Fruit fly (Drosophila melanogaster): ENCODE data around the gene CG13367.
A peak's percentile ranks its signal among the peaks of the same experiment; 100 is the strongest.

CG13367 gene

dm6 chrX:618583-618982 lies 26.0 kb upstream of the CG13367 start:
- no peak for TF ChIP-seq Pif1A (GFP tag; optimal IDR thresholded peaks at IDR 0.05)
- 0 out of 3 replicates have a peak, but pooled peaks have one; percentile 32 for TF ChIP-seq CG4496 (GFP tag; IDR thresholded peaks at IDR 0.05)
- no peak for TF ChIP-seq CG14655 (GFP tag; optimal IDR thresholded peaks at IDR 0.05)
- TF ChIP-seq CG8301 (tag; optimal IDR thresholded peaks at IDR 0.05): peak; percentile 1

DNA sequence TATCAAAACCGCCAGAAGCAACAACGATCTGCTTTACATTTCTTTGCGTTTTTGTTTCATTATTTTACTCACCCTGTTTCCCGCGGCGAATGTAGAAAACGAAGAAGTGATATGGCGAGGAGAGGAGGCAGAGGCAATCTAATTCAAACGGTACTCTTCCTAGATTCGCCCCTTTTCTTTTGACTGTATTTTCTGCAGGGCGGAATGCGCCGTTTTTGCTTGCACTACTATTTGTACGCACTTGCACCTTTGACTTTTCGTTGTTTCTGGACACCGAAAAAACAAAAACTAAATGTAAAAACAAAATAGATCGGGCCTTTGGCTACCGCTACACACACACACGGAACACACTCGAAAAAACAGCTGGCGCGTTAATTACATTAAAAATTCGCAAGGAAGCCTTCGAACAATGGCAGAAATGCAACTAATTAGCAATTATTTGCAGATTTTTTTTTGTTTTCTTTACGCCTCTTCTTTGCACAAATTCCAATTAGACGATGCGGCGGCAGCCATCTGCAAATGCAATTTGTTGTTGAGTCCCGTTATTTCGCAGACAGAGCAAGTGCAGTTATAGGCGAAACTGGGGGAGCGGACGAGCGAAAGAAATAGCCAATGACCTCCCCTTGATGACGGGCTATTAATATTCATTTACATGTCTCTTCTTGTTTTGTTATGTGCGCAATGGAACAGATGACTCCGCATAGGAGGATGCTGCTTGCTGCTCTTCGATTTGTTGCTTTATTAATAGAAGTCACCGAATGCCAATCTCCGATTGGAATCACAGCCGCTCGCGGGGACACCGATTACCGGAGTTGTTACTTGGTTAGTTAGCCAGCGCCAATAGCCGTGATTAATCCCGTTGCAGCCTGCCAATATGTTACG lies 25.1 kb upstream of the CG13367 start:
- TF ChIP-seq EcR (GFP tag; optimal IDR thresholded peaks at IDR 0.05): peak; percentile 91
- no peak for TF ChIP-seq CG34367 (tag; optimal IDR thresholded peaks at IDR 0.05)
- peak; percentile 22; the same call in 1 of the 2 replicates for TF ChIP-seq Ets98B (GFP tag; IDR thresholded peaks at IDR 0.05)
- TF ChIP-seq fd96Ca (GFP tag; IDR thresholded peaks at IDR 0.05): peak; percentile 29; the same call in 1 of the 3 replicates

- TF ChIP-seq CG32121 (GFP tag; IDR thresholded peaks at IDR 0.05) (no peak), CG9948 (tag; optimal IDR thresholded peaks at IDR 0.05) (no peak), CG8159 (tag; optimal IDR thresholded peaks at IDR 0.05) (no peak), CG34367 (tag; optimal IDR thresholded peaks at IDR 0.05) (no peak), CG13204 (GFP tag; optimal IDR thresholded peaks at IDR 0.05) (no peak), CG14655 (GFP tag; optimal IDR thresholded peaks at IDR 0.05) (no peak), CG10348 (GFP tag; IDR thresholded peaks at IDR 0.05) (no peak), Pif1A (GFP tag; optimal IDR thresholded peaks at IDR 0.05) (no peak), Ets98B (GFP tag; IDR thresholded peaks at IDR 0.05) (no peak), Snoo (tag; optimal IDR thresholded peaks at IDR 0.05) (no peak), CG4496 (GFP tag; IDR thresholded peaks at IDR 0.05) (no peak), CG12605 (GFP tag; IDR thresholded peaks at IDR 0.05) (no peak), CG15710 (tag; optimal IDR thresholded peaks at IDR 0.05) (no peak)
These were observed 24.5 kb upstream of the CG13367 start, which contains the start of gene spdi for dm6 chrX:620102-620430. TSS of gene spdi (minus strand) at chrX:620195.

dm6 chrX:621132-621555 lies 23.4 kb upstream of the CG13367 start, which contains the start of the genes CG13365 and Vsp37A:
TSS of gene CG13365 (minus strand) at chrX:621215.
TSS of gene Vsp37A (plus strand) at chrX:621530.
- TF ChIP-seq CG8301 (tag; optimal IDR thresholded peaks at IDR 0.05) (peak; percentile 3), CG8159 (tag; optimal IDR thresholded peaks at IDR 0.05) (peak; percentile 35), CG15710 (tag; optimal IDR thresholded peaks at IDR 0.05) (peak; percentile 26), Pif1B (GFP tag; optimal IDR thresholded peaks at IDR 0.05) (no peak)

DNA sequence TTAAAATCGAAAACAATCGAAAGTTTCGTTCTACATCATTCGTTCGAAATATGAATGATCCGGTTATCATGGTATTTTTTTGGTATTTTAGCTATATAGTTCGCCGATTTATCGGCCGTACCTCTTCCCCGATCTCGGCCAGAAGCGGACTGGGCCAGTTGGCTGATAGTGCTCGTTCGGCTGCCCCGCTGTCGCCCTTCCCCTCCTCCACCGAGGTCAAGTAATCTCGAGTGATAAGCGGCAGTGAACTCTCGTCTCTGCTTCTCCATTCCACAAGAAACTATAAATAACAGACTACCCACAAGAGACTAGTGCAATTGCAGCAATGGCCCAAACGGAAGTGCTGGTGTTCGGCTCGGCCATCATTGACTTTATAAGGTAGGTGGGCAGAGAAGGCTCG lies 21.2 kb upstream of the CG13367 start, which contains the start of gene CG13369:
Gene CG13369 (plus strand): TSS at position 112 of the 400 bp plus-strand sequence.
- no peak for TF ChIP-seq CG17806 (tag; optimal IDR thresholded peaks at IDR 0.05)
- TF ChIP-seq CG10348 (GFP tag; IDR thresholded peaks at IDR 0.05): no peak
- no peak for TF ChIP-seq CG9948 (tag; optimal IDR thresholded peaks at IDR 0.05)
- no peak for TF ChIP-seq CG15710 (tag; optimal IDR thresholded peaks at IDR 0.05)

- no peak for TF ChIP-seq gl (tag; optimal IDR thresholded peaks at IDR 0.05)
- no peak for TF ChIP-seq CG9948 (tag; optimal IDR thresholded peaks at IDR 0.05)
- no peak for TF ChIP-seq CG12605 (GFP tag; IDR thresholded peaks at IDR 0.05)
- TF ChIP-seq Ets98B (GFP tag; IDR thresholded peaks at IDR 0.05): no peak
- no peak for TF ChIP-seq CG34367 (tag; optimal IDR thresholded peaks at IDR 0.05)
- TF ChIP-seq CG17806 (tag; optimal IDR thresholded peaks at IDR 0.05): no peak
- TF ChIP-seq EcR (GFP tag; optimal IDR thresholded peaks at IDR 0.05): no peak
- TF ChIP-seq CG13204 (GFP tag; optimal IDR thresholded peaks at IDR 0.05): no peak
These were observed 19.4 kb upstream of the CG13367 start, which contains the start of the genes CG13364 and Hinfp for dm6 chrX:625157-625627. TSS of gene CG13364 (minus strand) at chrX:625203. TSS of gene Hinfp (plus strand) at chrX:625542.

DNA sequence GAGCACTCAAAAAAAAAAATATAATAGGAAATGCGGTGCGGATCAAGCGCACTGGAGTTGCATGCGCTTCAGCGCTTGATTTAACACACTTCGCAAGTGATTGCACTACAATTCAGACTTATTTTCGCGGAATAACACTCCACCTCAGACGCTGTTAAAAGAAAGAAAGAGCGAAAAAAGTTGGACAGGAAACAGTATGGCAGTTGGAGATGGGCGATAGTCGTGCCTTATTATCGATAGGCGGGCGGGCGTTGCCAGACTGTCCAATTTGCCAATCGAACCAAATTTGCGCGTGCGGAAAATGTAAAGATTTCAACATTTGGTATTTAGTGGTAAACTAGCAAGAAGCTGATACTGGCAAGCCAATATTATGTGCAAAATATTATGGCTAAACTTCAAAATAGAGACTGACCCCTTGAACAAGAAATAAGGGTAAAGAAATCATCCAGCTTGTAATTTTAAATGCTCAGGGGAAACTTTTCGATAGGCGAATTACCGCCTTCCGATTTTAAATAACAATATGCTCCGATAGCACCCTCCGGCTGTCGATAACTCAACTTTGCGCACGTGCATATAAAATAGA lies 15.2 kb upstream of the CG13367 start, which contains the start of the genes RpL36 and Mybbp1A:
Gene RpL36 (minus strand): TSS at position 245 of the 583 bp plus-strand sequence.
Gene Mybbp1A (plus strand): TSS at position 535 of the 583 bp plus-strand sequence.
- TF ChIP-seq CG8301 (tag; optimal IDR thresholded peaks at IDR 0.05): no peak
- TF ChIP-seq CG9948 (tag; optimal IDR thresholded peaks at IDR 0.05): no peak
- no peak for TF ChIP-seq CG17806 (tag; optimal IDR thresholded peaks at IDR 0.05)
- TF ChIP-seq CG32121 (GFP tag; IDR thresholded peaks at IDR 0.05): 0 out of 2 replicates have a peak, but pooled peaks have one; percentile 18
- TF ChIP-seq Pif1A (GFP tag; optimal IDR thresholded peaks at IDR 0.05): no peak
- 0 out of 3 replicates have a peak, but pooled peaks have one; percentile 7 for TF ChIP-seq fd96Ca (GFP tag; IDR thresholded peaks at IDR 0.05)
- TF ChIP-seq Pif1B (GFP tag; optimal IDR thresholded peaks at IDR 0.05): no peak
- TF ChIP-seq Snoo (tag; optimal IDR thresholded peaks at IDR 0.05): peak; percentile 74
- no peak for TF ChIP-seq CG14655 (GFP tag; optimal IDR thresholded peaks at IDR 0.05)
- peak; percentile 61 for TF ChIP-seq CG8159 (tag; optimal IDR thresholded peaks at IDR 0.05)
- TF ChIP-seq CG13204 (GFP tag; optimal IDR thresholded peaks at IDR 0.05): no peak
- peak; percentile 40 for TF ChIP-seq CG12605 (GFP tag; IDR thresholded peaks at IDR 0.05)
- TF ChIP-seq CG4496 (GFP tag; IDR thresholded peaks at IDR 0.05): peak; percentile 44; the same call in 1 of the 3 replicates
- TF ChIP-seq rn (GFP tag; IDR thresholded peaks at IDR 0.05): peak; percentile 13; the same call in 1 of the 2 replicates
- peak; percentile 51; the same call in 1 of the 2 replicates for TF ChIP-seq Ets98B (GFP tag; IDR thresholded peaks at IDR 0.05)
- no peak for TF ChIP-seq D1 (tag; optimal IDR thresholded peaks at IDR 0.05)
- TF ChIP-seq gl (tag; optimal IDR thresholded peaks at IDR 0.05): peak; percentile 38
- peak; percentile 50 for TF ChIP-seq CG34367 (tag; optimal IDR thresholded peaks at IDR 0.05)
- TF ChIP-seq EcR (GFP tag; optimal IDR thresholded peaks at IDR 0.05): peak; percentile 42
- TF ChIP-seq CG10348 (GFP tag; IDR thresholded peaks at IDR 0.05): no peak
- peak; percentile 44 for TF ChIP-seq CG15710 (tag; optimal IDR thresholded peaks at IDR 0.05)
